Fruit fly (Drosophila melanogaster): Measurements from ENCODE around the gene Lk6.

Lk6 gene

DNA sequence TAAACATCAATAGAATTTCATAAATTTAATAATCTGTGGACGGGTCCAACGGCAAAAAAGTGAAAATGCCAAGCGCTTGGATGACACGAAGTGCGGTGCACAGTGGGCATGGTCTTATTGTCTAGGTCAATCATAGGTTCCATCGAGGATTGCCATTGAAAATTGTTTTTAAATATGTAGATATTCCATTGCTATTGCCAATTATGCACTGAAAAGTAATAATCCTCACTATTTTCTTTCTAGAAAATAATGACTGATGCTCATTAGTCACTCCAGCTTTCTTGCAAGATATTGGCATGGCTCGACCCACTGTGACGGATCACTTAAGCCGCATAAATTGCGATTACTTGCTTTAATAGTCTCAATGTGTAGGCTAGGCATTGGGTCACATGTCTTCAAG, 42.5 kb upstream of the Lk6 start (continued):
- TF ChIP-seq CG11085 (GFP tag; IDR thresholded peaks at IDR 0.05) (no peak), amos (GFP tag; IDR thresholded peaks at IDR 0.05; ENCODE audit: partially characterized antibody) (no peak), sug (tag; optimal IDR thresholded peaks at IDR 0.05) (no peak), CG16815 (GFP tag; optimal IDR thresholded peaks at IDR 0.05) (peak; percentile 0), CG13894 (tag; optimal IDR thresholded peaks at IDR 0.05) (no peak), ind (GFP tag; optimal IDR thresholded peaks at IDR 0.05) (peak; percentile 42), CG9876 (GFP tag; optimal IDR thresholded peaks at IDR 0.05) (no peak), rib (GFP tag; IDR thresholded peaks at IDR 0.05) (no peak), CG8388 (GFP tag; optimal IDR thresholded peaks at IDR 0.05) (no peak), CG31365 (tag; optimal IDR thresholded peaks at IDR 0.05) (no peak), CG7745 (tag; optimal IDR thresholded peaks at IDR 0.05) (no peak), slou (GFP tag; optimal IDR thresholded peaks at IDR 0.05) (no peak), CG6254 (GFP tag; optimal IDR thresholded peaks at IDR 0.05) (no peak), peb (GFP tag; IDR thresholded peaks at IDR 0.05) (0 out of 2 replicates have a peak, but pooled peaks have one; percentile 42), fd96Cb (tag; optimal IDR thresholded peaks at IDR 0.05) (peak; percentile 29), jigr1 (GFP tag; IDR thresholded peaks at IDR 0.05) (peak; percentile 11; the same call in 1 of the 3 replicates), CG7357 (GFP tag; IDR thresholded peaks at IDR 0.05) (no peak), ci (GFP tag; IDR thresholded peaks at IDR 0.05) (0 out of 3 replicates have a peak, but pooled peaks have one; percentile 40), Ssrp (tag; optimal IDR thresholded peaks at IDR 0.05) (peak; percentile 7), trem (tag; optimal IDR thresholded peaks at IDR 0.05) (no peak), klu (GFP tag; IDR thresholded peaks at IDR 0.05) (no peak), nom (GFP tag; optimal IDR thresholded peaks at IDR 0.05) (no peak), fru (optimal IDR thresholded peaks at IDR 0.05) (no peak), H15 (GFP tag; IDR thresholded peaks at IDR 0.05) (no peak), CG11695 (GFP tag; IDR thresholded peaks at IDR 0.05) (peak; percentile 58; the same call in 2 of the 3 replicates), nerfin-1 (tag; optimal IDR thresholded peaks at IDR 0.05) (no peak), NC2α (GFP tag; optimal IDR thresholded peaks at IDR 0.05) (no peak), CG34224 (GFP tag; IDR thresholded peaks at IDR 0.05; ENCODE audit: partially characterized antibody) (no peak), tap (tag; optimal IDR thresholded peaks at IDR 0.05) (peak; percentile 8), Asciz (GFP tag; optimal IDR thresholded peaks at IDR 0.05) (no peak), row (GFP tag; IDR thresholded peaks at IDR 0.05) (peak; percentile 76), gem (tag; optimal IDR thresholded peaks at IDR 0.05) (peak; percentile 55), CG32772 (GFP tag; IDR thresholded peaks at IDR 0.05) (no peak), CG10274 (GFP tag; optimal IDR thresholded peaks at IDR 0.05) (no peak), trh (GFP tag; optimal IDR thresholded peaks at IDR 0.05) (no peak), mirr (GFP tag; optimal IDR thresholded peaks at IDR 0.05) (no peak), CG18011 (GFP tag; optimal IDR thresholded peaks at IDR 0.05) (no peak), ttk (GFP tag; IDR thresholded peaks at IDR 0.05) (peak; percentile 35; the same call in 1 of the 2 replicates), Lhr (GFP tag; optimal IDR thresholded peaks at IDR 0.05) (no peak), Med (GFP tag) (peak; percentile 89), vfl (GFP tag; optimal IDR thresholded peaks at IDR 0.05) (no peak), D19B (GFP tag; optimal IDR thresholded peaks at IDR 0.05) (no peak), Dll (GFP tag; IDR thresholded peaks at IDR 0.05; ENCODE audit: partially characterized antibody) (no peak), CG9215 (GFP tag; IDR thresholded peaks at IDR 0.05) (0 out of 2 replicates have a peak, but pooled peaks have one; percentile 7), CG2202 (tag; optimal IDR thresholded peaks at IDR 0.05) (no peak), CHES-1-like (GFP tag; optimal IDR thresholded peaks at IDR 0.05) (no peak), CG15479 (GFP tag; optimal IDR thresholded peaks at IDR 0.05) (no peak), CG14860 (GFP tag; IDR thresholded peaks at IDR 0.05; ENCODE audit: partially characterized antibody) (0 out of 3 replicates have a peak, but pooled peaks have one; percentile 26), MTF-1 (GFP tag; optimal IDR thresholded peaks at IDR 0.05; ENCODE audit: borderline replicate concordance) (no peak), CG6854 (GFP tag; optimal IDR thresholded peaks at IDR 0.05) (no peak), p53 (GFP tag; optimal IDR thresholded peaks at IDR 0.05) (no peak)
